Comparison of ENCODE assay signal across 5 worm cellular contexts in the genomic region with DNA sequence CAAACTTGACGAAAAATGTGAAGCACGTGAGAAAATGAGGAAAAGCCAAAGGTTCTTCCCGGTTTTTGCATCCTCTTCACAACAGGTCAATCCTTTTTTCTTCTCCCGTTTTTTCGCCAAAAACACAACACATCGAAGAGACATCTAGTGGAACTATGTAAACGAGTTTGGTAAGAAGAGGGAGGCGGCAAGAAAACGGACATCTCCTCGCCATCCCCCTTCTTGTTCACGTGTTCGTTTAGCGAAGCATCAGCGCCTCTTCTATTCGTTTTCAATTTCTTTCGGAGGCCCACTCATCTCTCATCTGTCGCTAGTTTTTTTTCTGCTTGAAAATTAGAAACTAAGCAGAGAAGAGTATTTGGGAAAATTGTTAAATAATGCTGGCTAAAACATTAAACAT.
A peak's percentile ranks its signal among the peaks of the same experiment; 100 is the strongest.
TF ChIP-seq lines count a peak whose summit lies in the region.

No protein-coding gene starts in this region.

TF ChIP-seq in whole organism, L1 larva, 84 proteins besides CTCF, POLR2A, EP300 and RAD21:
- no peak for TF ChIP-seq ets-5 (GFP tag; IDR thresholded peaks at IDR 0.05; lab: Robert Waterston, UW)
- peak; percentile 25 for TF ChIP-seq blmp-1 (tag; optimal IDR thresholded peaks at IDR 0.05; lab: Kevin White, UChicago)
TF ChIP-seq in whole organism, L1 larva: peak in this region for 1.

TF ChIP-seq in whole organism, L2 larva, 48 proteins besides CTCF, POLR2A, EP300 and RAD21:
- TF ChIP-seq skn-1 (tag; optimal IDR thresholded peaks at IDR 0.05; lab: Kevin White, UChicago) (no peak), mdl-1 (tag; optimal IDR thresholded peaks at IDR 0.05; lab: Kevin White, UChicago) (peak in 1 of 2 experiments; percentile 15), ama-1 (optimal IDR thresholded peaks at IDR 0.05; lab: Kevin White, UChicago) (no peak), unc-39 (tag; optimal IDR thresholded peaks at IDR 0.05; lab: Kevin White, UChicago) (no peak), ztf-1 (GFP tag; conservative IDR thresholded peaks at IDR 0.05; lab: Robert Waterston, UW) (no peak), unc-55 (GFP tag; optimal IDR thresholded peaks at IDR 0.05; lab: Kevin White, UChicago) (no peak), nhr-6 (tag; optimal IDR thresholded peaks at IDR 0.05; lab: Kevin White, UChicago) (no peak), aly-2 (tag; optimal IDR thresholded peaks at IDR 0.05; lab: Kevin White, UChicago) (no peak), ztf-4 (tag; optimal IDR thresholded peaks at IDR 0.05; lab: Kevin White, UChicago) (no peak), egl-27 (tag; optimal IDR thresholded peaks at IDR 0.05; lab: Kevin White, UChicago) (no peak), blmp-1 (tag; optimal IDR thresholded peaks at IDR 0.05; lab: Kevin White, UChicago; ENCODE audit: insufficient read depth) (no peak), elt-3 (tag; optimal IDR thresholded peaks at IDR 0.05; lab: Kevin White, UChicago) (no peak), nhr-23 (tag; optimal IDR thresholded peaks at IDR 0.05; lab: Kevin White, UChicago) (no peak), ceh-16 (tag; optimal IDR thresholded peaks at IDR 0.05; lab: Kevin White, UChicago) (no peak), sem-4 (tag; optimal IDR thresholded peaks at IDR 0.05; lab: Kevin White, UChicago) (peak; percentile 45), nhr-129 (tag; optimal IDR thresholded peaks at IDR 0.05; lab: Kevin White, UChicago) (no peak)

TF ChIP-seq in whole organism, L3 larva, 47 proteins besides CTCF, POLR2A, EP300 and RAD21:
- no peak for TF ChIP-seq unc-39 (tag; optimal IDR thresholded peaks at IDR 0.05; lab: Kevin White, UChicago)
- TF ChIP-seq lin-15B (tag; optimal IDR thresholded peaks at IDR 0.05; lab: Kevin White, UChicago): no peak
- TF ChIP-seq nhr-25 (tag; optimal IDR thresholded peaks at IDR 0.05; lab: Kevin White, UChicago): peak; percentile 69
- peak; percentile 24 for TF ChIP-seq nhr-23 (tag; optimal IDR thresholded peaks at IDR 0.05; lab: Kevin White, UChicago)
- peak; percentile 34 for TF ChIP-seq nhr-43 (tag; optimal IDR thresholded peaks at IDR 0.05; lab: Kevin White, UChicago; ENCODE audit: poor library complexity, severe bottlenecking)
- no peak for TF ChIP-seq fkh-10 (GFP tag; optimal IDR thresholded peaks at IDR 0.05; lab: Kevin White, UChicago)
- no peak for TF ChIP-seq elt-3 (tag; optimal IDR thresholded peaks at IDR 0.05; lab: Kevin White, UChicago)

TF ChIP-seq in whole organism, L4 larva, 104 proteins besides CTCF, POLR2A, EP300 and RAD21 (continues in another document):
- no peak for TF ChIP-seq lin-1 (GFP tag; IDR thresholded peaks at IDR 0.05; lab: Robert Waterston, UW)
- no peak for TF ChIP-seq rbr-2 (tag; optimal IDR thresholded peaks at IDR 0.05; lab: Kevin White, UChicago)
- TF ChIP-seq nhr-41 (GFP tag; IDR thresholded peaks at IDR 0.05; lab: Robert Waterston, UW): no peak
- no peak for TF ChIP-seq ceh-32 (tag; optimal IDR thresholded peaks at IDR 0.05; lab: Kevin White, UChicago; ENCODE audit: poor library complexity)
- TF ChIP-seq nhr-77 (tag; optimal IDR thresholded peaks at IDR 0.05; lab: Kevin White, UChicago): no peak
- TF ChIP-seq F44E2.7 (GFP tag; IDR thresholded peaks at IDR 0.05; lab: Robert Waterston, UW): no peak
- TF ChIP-seq Y5F2A.4 (GFP tag; optimal IDR thresholded peaks at IDR 0.05; lab: Kevin White, UChicago): no peak
- no peak for TF ChIP-seq D1046.2 (GFP tag; IDR thresholded peaks at IDR 0.05; lab: Robert Waterston, UW)
- peak; percentile 43 for TF ChIP-seq aha-1 (tag; lab: Kevin White, UChicago)
- no peak for TF ChIP-seq unc-130 (GFP tag; optimal IDR thresholded peaks at IDR 0.05; lab: Kevin White, UChicago)
- peak; percentile 68 for TF ChIP-seq hlh-11 (tag; optimal IDR thresholded peaks at IDR 0.05; lab: Kevin White, UChicago)
- TF ChIP-seq Y48G9A.11 (GFP tag; IDR thresholded peaks at IDR 0.05; lab: Robert Waterston, UW): no peak
- TF ChIP-seq nhr-42 (GFP tag; IDR thresholded peaks at IDR 0.05; lab: Robert Waterston, UW): no peak
- TF ChIP-seq mxl-3 (GFP tag; optimal IDR thresholded peaks at IDR 0.05; lab: Kevin White, UChicago): peak; percentile 52
- TF ChIP-seq mdt-29 (GFP tag; IDR thresholded peaks at IDR 0.05; lab: Robert Waterston, UW): no peak
- no peak for TF ChIP-seq zip-2 (tag; optimal IDR thresholded peaks at IDR 0.05; lab: Kevin White, UChicago)
- TF ChIP-seq nhr-28 (tag; optimal IDR thresholded peaks at IDR 0.05; lab: Kevin White, UChicago): peak; percentile 39
- TF ChIP-seq arid-1 (GFP tag; conservative IDR thresholded peaks at IDR 0.05; lab: Robert Waterston, UW): no peak
- TF ChIP-seq dpl-1 (GFP tag; optimal IDR thresholded peaks at IDR 0.05; lab: Kevin White, UChicago): peak; percentile 17
- TF ChIP-seq skn-1 (tag; optimal IDR thresholded peaks at IDR 0.05; lab: Kevin White, UChicago): no peak
- no peak for TF ChIP-seq F49E8.2 (tag; optimal IDR thresholded peaks at IDR 0.05; lab: Kevin White, UChicago; ENCODE audit: borderline replicate concordance)
- no peak for TF ChIP-seq daf-12 (tag; optimal IDR thresholded peaks at IDR 0.05; lab: Kevin White, UChicago)
- no peak for TF ChIP-seq R02D3.7 (tag; optimal IDR thresholded peaks at IDR 0.05; lab: Kevin White, UChicago)
- no peak for TF ChIP-seq lin-38 (GFP tag; IDR thresholded peaks at IDR 0.05; lab: Robert Waterston, UW)
- no peak for TF ChIP-seq T26A8.4 (GFP tag; IDR thresholded peaks at IDR 0.05; lab: Robert Waterston, UW)
- TF ChIP-seq dve-1 (tag; optimal IDR thresholded peaks at IDR 0.05; lab: Kevin White, UChicago; ENCODE audit: insufficient read depth): no peak
- TF ChIP-seq saeg-2 (GFP tag; IDR thresholded peaks at IDR 0.05; lab: Robert Waterston, UW): no peak
- TF ChIP-seq spr-1 (tag; optimal IDR thresholded peaks at IDR 0.05; lab: Kevin White, UChicago): no peak
- peak; percentile 34 for TF ChIP-seq nhr-48 (tag; optimal IDR thresholded peaks at IDR 0.05; lab: Kevin White, UChicago)
- no peak for TF ChIP-seq ZK546.5 (tag; optimal IDR thresholded peaks at IDR 0.05; lab: Kevin White, UChicago)
- TF ChIP-seq mdl-1 (tag; optimal IDR thresholded peaks at IDR 0.05; lab: Kevin White, UChicago): peak; percentile 28 to 76
- peak in 1 of 2 experiments; percentile 77 for TF ChIP-seq unc-62 (GFP tag; optimal IDR thresholded peaks at IDR 0.05 in 1 of 2; lab: Kevin White, UChicago)
- TF ChIP-seq unc-62 (tag; optimal IDR thresholded peaks at IDR 0.05; lab: Kevin White, UChicago): no peak
- TF ChIP-seq ceh-20 (GFP tag; IDR thresholded peaks at IDR 0.05; lab: Robert Waterston, UW): no peak

TF ChIP-seq in whole organism, young adult, 124 proteins besides CTCF, POLR2A, EP300 and RAD21:
- no peak for TF ChIP-seq attf-3 (GFP tag; conservative IDR thresholded peaks at IDR 0.05; lab: Robert Waterston, UW)
- no peak for TF ChIP-seq hmg-20 (GFP tag; IDR thresholded peaks at IDR 0.05; lab: Robert Waterston, UW)
- TF ChIP-seq nfyb-1 (GFP tag; IDR thresholded peaks at IDR 0.05; lab: Robert Waterston, UW): no peak
- no peak for TF ChIP-seq sea-2 (GFP tag; IDR thresholded peaks at IDR 0.05; lab: Robert Waterston, UW)
- no peak for TF ChIP-seq sptf-2 (GFP tag; optimal IDR thresholded peaks at IDR 0.05; lab: Kevin White, UChicago)
- TF ChIP-seq ceh-27 (GFP tag; optimal IDR thresholded peaks at IDR 0.05; lab: Kevin White, UChicago): peak; percentile 47
- no peak for TF ChIP-seq gei-17 (GFP tag; optimal IDR thresholded peaks at IDR 0.05; lab: Kevin White, UChicago)
- TF ChIP-seq lin-26 (GFP tag; IDR thresholded peaks at IDR 0.05; lab: Robert Waterston, UW): 0 out of 2 replicates have a peak, but pooled peaks have one; percentile 11
